Fruit fly (Drosophila melanogaster) whole organism, embryonic: ENCODE measurements around the gene MED14.

ENCODE experiments used
- CG11398 ChIP-seq: fragments of 200-800 bp; sonication (Bioruptor generic); optimal IDR thresholded peaks from 2 replicates; lab custom pipeline; 2016; ENCODE audit warnings: missing biosample characterization, missing genetic modification characterization
- CG12071 ChIP-seq: fragments of 200-800 bp; sonication (Bioruptor generic); optimal IDR thresholded peaks from 3 replicates; lab custom pipeline; 2018; ENCODE audit warnings: missing biosample characterization, mild to moderate bottlenecking, missing genetic modification characterization
- CG12104 ChIP-seq: fragments of 200-800 bp; sonication (Bioruptor generic); optimal IDR thresholded peaks from 3 replicates; lab custom pipeline; 2016; ENCODE audit warnings: missing biosample characterization, missing genetic modification characterization
- CG12219 ChIP-seq: fragments of 200-800 bp; sonication (Bioruptor generic); optimal IDR thresholded peaks from 3 replicates; lab custom pipeline; 2018; ENCODE audit warnings: missing biosample characterization, mild to moderate bottlenecking, missing genetic modification characterization
- CG12299 ChIP-seq: fragments of 200-800 bp; sonication (Bioruptor generic); optimal IDR thresholded peaks from 2 replicates; lab custom pipeline; 2018; ENCODE audit warnings: missing biosample characterization, mild to moderate bottlenecking, missing genetic modification characterization
- CG14014 ChIP-seq: fragments of 200-800 bp; sonication (Bioruptor generic); IDR thresholded peaks from 2 replicates; pipeline ENCODE4 v1.3.6; 2022; ENCODE audit warnings: missing biosample characterization, missing genetic modification characterization
- CG1529 ChIP-seq: fragments of 200-800 bp; sonication (Bioruptor generic); optimal IDR thresholded peaks from 3 replicates; lab custom pipeline; 2018; ENCODE audit warnings: missing biosample characterization, missing genetic modification characterization
- CG15696 ChIP-seq: fragments of 200-800 bp; sonication (Bioruptor generic); optimal IDR thresholded peaks from 2 replicates; lab custom pipeline; 2019; ENCODE audit warnings: missing biosample characterization, mild to moderate bottlenecking, missing genetic modification characterization, moderate library complexity
- CG1602 ChIP-seq: fragments of 200-800 bp; sonication (Bioruptor generic); optimal IDR thresholded peaks from 3 replicates; lab custom pipeline; 2016; ENCODE audit warnings: missing biosample characterization, missing genetic modification characterization
- CG17361 ChIP-seq: fragments of 200-800 bp; sonication (Bioruptor generic); IDR thresholded peaks from 3 replicates; pipeline ENCODE4 v1.3.6; 2022; ENCODE audit warnings: missing biosample characterization, missing genetic modification characterization
- CG30431 ChIP-seq: fragments of 200-800 bp; sonication (Bioruptor generic); optimal IDR thresholded peaks from 2 replicates; lab custom pipeline; 2017; ENCODE audit warnings: missing biosample characterization, missing genetic modification characterization
- CG3065 ChIP-seq: fragments of 200-800 bp; sonication (Bioruptor generic); optimal IDR thresholded peaks from 2 replicates; lab custom pipeline; 2016; ENCODE audit warnings: missing biosample characterization, missing genetic modification characterization
- CG31365 ChIP-seq: fragments of 200-800 bp; sonication (Bioruptor generic); optimal IDR thresholded peaks from 2 replicates; lab custom pipeline; 2018; ENCODE audit warnings: missing biosample characterization, mild to moderate bottlenecking, missing genetic modification characterization
- CG31441 ChIP-seq: fragments of 200-800 bp; sonication (Bioruptor generic); IDR thresholded peaks from 2 replicates; pipeline ENCODE4 v1.3.6; 2022; ENCODE audit warnings: missing biosample characterization, missing genetic modification characterization
- CG43689 ChIP-seq: fragments of 200-800 bp; sonication (Bioruptor generic); IDR thresholded peaks from 2 replicates; pipeline ENCODE4 v1.3.6; 2022; ENCODE audit warnings: missing biosample characterization, missing genetic modification characterization
- CG4404 ChIP-seq: fragments of 200-800 bp; sonication (Bioruptor generic); IDR thresholded peaks from 2 replicates; pipeline ENCODE4 v1.3.6; 2022; ENCODE audit warnings: missing biosample characterization, missing genetic modification characterization
- CG9609 ChIP-seq: fragments of 200-800 bp; sonication (Bioruptor generic); optimal IDR thresholded peaks from 3 replicates; lab custom pipeline; 2016; ENCODE audit warnings: missing biosample characterization, missing genetic modification characterization
- CG9727 ChIP-seq: fragments of 200-800 bp; sonication (Bioruptor generic); optimal IDR thresholded peaks from 3 replicates; lab custom pipeline; 2017; ENCODE audit warnings: missing biosample characterization, mild to moderate bottlenecking, missing genetic modification characterization
- CG9876 ChIP-seq: fragments of 200-800 bp; sonication (Bioruptor generic); optimal IDR thresholded peaks from 2 replicates; lab custom pipeline; 2016; ENCODE audit warnings: missing biosample characterization, missing genetic modification characterization
- CG9932 ChIP-seq: fragments of 200-800 bp; sonication (Bioruptor generic); IDR thresholded peaks from 2 replicates; pipeline ENCODE4 v1.3.6; 2022; ENCODE audit warnings: missing biosample characterization, missing genetic modification characterization
- CHES-1-like ChIP-seq: fragments of 200-800 bp; sonication (Bioruptor generic); optimal IDR thresholded peaks from 2 replicates; lab custom pipeline; 2016; ENCODE audit warnings: missing biosample characterization, missing genetic modification characterization
- CrebB ChIP-seq: fragments of 200-800 bp; sonication (Bioruptor generic); optimal IDR thresholded peaks from 3 replicates; lab custom pipeline; 2018; ENCODE audit warnings: missing biosample characterization, mild to moderate bottlenecking, missing genetic modification characterization
- D19B ChIP-seq: fragments of 200-800 bp; sonication (Bioruptor generic); optimal IDR thresholded peaks from 2 replicates; lab custom pipeline; 2017; ENCODE audit warnings: missing biosample characterization, mild to moderate bottlenecking, missing genetic modification characterization
- Dip2 ChIP-seq: fragments of 200-800 bp; sonication (Bioruptor generic); IDR thresholded peaks from 2 replicates; pipeline ENCODE4 v1.3.6; 2022; ENCODE audit warnings: missing biosample characterization, missing genetic modification characterization
- Doc3 ChIP-seq: fragments of 200-800 bp; sonication (Bioruptor generic); IDR thresholded peaks from 3 replicates; pipeline ENCODE4 v1.3.6; 2022; ENCODE audit warnings: missing biosample characterization, missing genetic modification characterization; ENCODE audit not compliant: partially characterized antibody
- Fer2 ChIP-seq: fragments of 200-800 bp; sonication (Bioruptor generic); optimal IDR thresholded peaks from 2 replicates; lab custom pipeline; 2018; ENCODE audit warnings: missing biosample characterization, mild to moderate bottlenecking, missing genetic modification characterization, moderate library complexity
- HHEX ChIP-seq: fragments of 200-800 bp; sonication (Bioruptor generic); optimal IDR thresholded peaks from 3 replicates; lab custom pipeline; 2017; ENCODE audit warnings: missing biosample characterization, mild to moderate bottlenecking, missing genetic modification characterization, missing genetic modification reagents
- Hr78 ChIP-seq, 2 experiments: fragments of 200-800 bp in 1 of 2; fragments of >200 bp in 1 of 2; sonication (Bioruptor generic) in 1 of 2; optimal IDR thresholded peaks; 2 replicates each; lab custom pipeline; 2017 to 2019; ENCODE audit warnings: missing biosample characterization in 2 of 2, missing genetic modification characterization in 2 of 2, mild to moderate bottlenecking in 1 of 2, moderate library complexity in 1 of 2
- Mad ChIP-seq: fragments of 200-800 bp; sonication (Bioruptor generic); optimal IDR thresholded peaks from 2 replicates; lab custom pipeline; 2016; ENCODE audit warnings: missing biosample characterization, missing genetic modification characterization
- Neu2 ChIP-seq: fragments of 200-800 bp; sonication (Bioruptor generic); optimal IDR thresholded peaks from 3 replicates; lab custom pipeline; 2016; ENCODE audit warnings: missing biosample characterization, missing genetic modification characterization, borderline replicate concordance
- Ptx1 ChIP-seq: fragments of 200-800 bp; sonication (Bioruptor generic); IDR thresholded peaks from 2 replicates; pipeline ENCODE4 v1.3.6; 2022; ENCODE audit warnings: missing biosample characterization, missing genetic modification characterization
- Rfx ChIP-seq: fragments of 200-800 bp; sonication (Bioruptor generic); IDR thresholded peaks from 2 replicates; pipeline ENCODE4 v1.3.6; 2022; ENCODE audit warnings: missing biosample characterization, missing genetic modification characterization
- Stat92E ChIP-seq, 3 experiments: fragments of >200 bp in 2 of 3; fragments of 200-800 bp in 1 of 3; sonication (Bioruptor generic) in 1 of 3; optimal IDR thresholded peaks; 2 replicates each; lab custom pipeline; 2017 to 2019; ENCODE audit warnings: missing biosample characterization in 3 of 3, missing genetic modification characterization in 3 of 3, mild to moderate bottlenecking in 1 of 3, moderate library complexity in 1 of 3
- Xrp1 ChIP-seq: fragments of 200-800 bp; sonication (Bioruptor generic); IDR thresholded peaks from 2 replicates; pipeline ENCODE4 v1.3.6; 2022; ENCODE audit warnings: missing biosample characterization, missing genetic modification characterization
- cato ChIP-seq: fragments of 200-800 bp; sonication (Bioruptor generic); optimal IDR thresholded peaks from 2 replicates; lab custom pipeline; 2016; ENCODE audit warnings: missing biosample characterization, missing genetic modification characterization, borderline replicate concordance
- chm ChIP-seq: fragments of 200-800 bp; sonication (Bioruptor generic); IDR thresholded peaks from 2 replicates; pipeline ENCODE4 v1.3.6; 2022; ENCODE audit warnings: missing biosample characterization, missing genetic modification characterization
- chn ChIP-seq: fragments of 200-800 bp; sonication (Bioruptor generic); optimal IDR thresholded peaks from 2 replicates; lab custom pipeline; 2016; ENCODE audit warnings: missing biosample characterization, missing genetic modification characterization
- crol ChIP-seq: fragments of 200-800 bp; sonication (Bioruptor generic); IDR thresholded peaks from 2 replicates; pipeline ENCODE4 v1.3.6; 2022; ENCODE audit warnings: missing biosample characterization, missing genetic modification characterization
- fd102C ChIP-seq: fragments of 200-800 bp; sonication (Bioruptor generic); optimal IDR thresholded peaks from 2 replicates; lab custom pipeline; 2018; ENCODE audit warnings: missing biosample characterization, mild to moderate bottlenecking, missing genetic modification characterization, moderate library complexity
- gfzf ChIP-seq: fragments of 200-800 bp; sonication (Bioruptor generic); optimal IDR thresholded peaks from 2 replicates; lab custom pipeline; 2016; ENCODE audit warnings: missing biosample characterization, mild to moderate bottlenecking, missing genetic modification characterization, moderate library complexity
- kay ChIP-seq: fragments of 200-800 bp; sonication (Bioruptor generic); optimal IDR thresholded peaks from 2 replicates; lab custom pipeline; 2016; ENCODE audit warnings: missing biosample characterization, missing genetic modification characterization
- lmd ChIP-seq: fragments of 200-800 bp; sonication (Bioruptor generic); IDR thresholded peaks from 2 replicates; pipeline ENCODE4 v1.3.6; 2022; ENCODE audit warnings: missing biosample characterization, missing genetic modification characterization
- pan ChIP-seq, 4 experiments: fragments of >200 bp in 3 of 4; fragments of 200-800 bp in 1 of 4; sonication (Bioruptor generic) in 1 of 4; optimal IDR thresholded peaks in 3 of 4; IDR thresholded peaks in 1 of 4; 2 replicates each; pipeline versions ENCODE4 v1.3.6 to Lab custom; 2017 to 2022; ENCODE audit warnings: missing biosample characterization in 2 of 4, missing genetic modification characterization in 2 of 4, mixed read lengths in 1 of 4
- phol ChIP-seq: fragments of 200-800 bp; sonication (Bioruptor generic); optimal IDR thresholded peaks from 3 replicates; lab custom pipeline; 2018; ENCODE audit warnings: missing biosample characterization, mild to moderate bottlenecking, missing genetic modification characterization, moderate library complexity
- shn ChIP-seq: fragments of 200-800 bp; sonication (Bioruptor generic); optimal IDR thresholded peaks from 3 replicates; lab custom pipeline; 2016; ENCODE audit warnings: missing biosample characterization, missing genetic modification characterization
- slbo ChIP-seq: fragments of 200-800 bp; sonication (Bioruptor generic); IDR thresholded peaks from 2 replicates; pipeline ENCODE4 v1.3.6; 2022; ENCODE audit warnings: missing biosample characterization, missing genetic modification characterization
- tgo ChIP-seq: fragments of 200-800 bp; sonication (Bioruptor generic); IDR thresholded peaks from 3 replicates; pipeline ENCODE4 v1.3.6; 2022; ENCODE audit warnings: missing biosample characterization, missing genetic modification characterization
- wdn ChIP-seq: fragments of 200-800 bp; sonication (Bioruptor generic); IDR thresholded peaks from 2 replicates; pipeline ENCODE4 v1.3.6; 2022; ENCODE audit warnings: missing biosample characterization, missing genetic modification characterization
- zf30C ChIP-seq: fragments of 200-800 bp; sonication (Bioruptor generic); optimal IDR thresholded peaks from 3 replicates; lab custom pipeline; 2018; ENCODE audit warnings: missing biosample characterization, mild to moderate bottlenecking, missing genetic modification characterization

The MED14 gene

DNA sequence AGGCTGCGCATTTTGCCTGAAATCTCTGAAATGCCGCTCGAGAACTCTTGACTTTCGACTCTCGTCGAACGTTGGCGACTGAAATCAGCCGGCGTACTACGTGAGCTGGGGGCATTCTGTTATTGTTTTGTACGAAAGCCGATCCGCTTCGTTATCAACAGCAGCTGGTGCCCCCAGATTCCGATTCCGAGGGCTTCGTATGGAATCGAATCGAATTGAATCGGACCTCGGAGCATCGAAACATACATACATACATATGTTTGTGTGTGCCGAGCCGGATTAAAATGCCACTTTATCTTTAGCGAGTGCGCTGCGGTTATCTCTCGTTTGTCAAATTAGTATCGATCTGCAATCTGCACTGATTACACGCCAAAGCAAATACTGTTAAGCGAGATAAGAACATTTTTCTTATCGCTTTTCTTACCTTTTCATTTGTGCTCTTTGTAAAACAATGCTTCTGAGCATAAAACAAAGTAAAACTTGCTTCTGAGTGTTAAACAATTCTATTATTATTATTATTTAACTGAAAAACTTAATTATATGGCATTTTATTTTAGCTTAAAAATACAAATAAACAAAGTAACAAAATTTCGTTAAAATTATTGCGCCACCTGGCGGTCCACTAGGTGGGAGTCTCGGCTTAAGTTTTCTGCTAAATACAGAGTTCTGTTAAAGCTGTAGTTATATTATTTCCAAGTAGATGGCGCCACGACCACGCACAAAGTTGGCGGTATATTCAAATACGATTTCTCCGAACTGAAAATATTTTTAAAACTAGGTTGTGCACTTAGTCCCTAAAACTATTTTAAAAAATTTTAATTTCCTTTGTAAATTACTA is 13.7 kb downstream of the MED14 start, which contains the start of gene Reg-2 (continued):
- TF ChIP-seq phol (peak; percentile 7), Stat92E (GFP tag; optimal IDR thresholded peaks at IDR 0.05; lab: Kevin White, UChicago) (no peak), slbo (GFP tag; lab: Robert Waterston, UW) (peak; percentile 41; the same call in 1 of the 2 replicates), CG9609 (GFP tag; lab: Kevin White, UChicago) (no peak), CG4404 (GFP tag; lab: Robert Waterston, UW) (no peak), shn (GFP tag; lab: Kevin White, UChicago) (no peak), CG1602 (no peak), chm (GFP tag; lab: Robert Waterston, UW) (0 out of 2 replicates have a peak, but pooled peaks have one; percentile 16), CG9727 (no peak), Doc3 (GFP tag; lab: Robert Waterston, UW) (no peak), CG3065 (GFP tag; lab: Kevin White, UChicago) (no peak), CG15696 (tag; lab: Kevin White, UChicago) (peak; percentile 46), HHEX (GFP tag; lab: Kevin White, UChicago) (no peak), crol (GFP tag; lab: Robert Waterston, UW) (no peak), CG12219 (GFP tag; lab: Kevin White, UChicago) (no peak), pan (optimal IDR thresholded peaks at IDR 0.05; lab: Kevin White, UChicago) (no peak), pan (GFP tag; optimal IDR thresholded peaks at IDR 0.05 in 1 of 2, IDR thresholded peaks at IDR 0.05 in 1 of 2) (no peak), Ptx1 (GFP tag; lab: Robert Waterston, UW) (no peak), Neu2 (GFP tag; lab: Kevin White, UChicago) (no peak), CG12299 (tag; lab: Kevin White, UChicago) (no peak), cato (GFP tag; lab: Kevin White, UChicago) (no peak), CG9932 (peak; percentile 25; the same call in 1 of the 2 replicates), CHES-1-like (GFP tag; lab: Kevin White, UChicago) (no peak), CG17361 (peak; percentile 37; the same call in 1 of the 3 replicates), CG12071 (GFP tag; lab: Kevin White, UChicago) (peak; percentile 28), CG14014 (no peak), CG9876 (no peak), CrebB (tag; lab: Kevin White, UChicago) (no peak), gfzf (GFP tag; lab: Kevin White, UChicago) (peak; percentile 21), fd102C (no peak), Hr78 (GFP tag; optimal IDR thresholded peaks at IDR 0.05; lab: Kevin White, UChicago) (peak in 1 of 2 experiments; percentile 62), D19B (GFP tag; lab: Kevin White, UChicago) (no peak), CG31365 (tag; lab: Kevin White, UChicago) (no peak), CG11398 (GFP tag; lab: Kevin White, UChicago) (no peak), CG1529 (GFP tag; lab: Kevin White, UChicago) (no peak), Fer2 (tag; lab: Kevin White, UChicago) (no peak), lmd (GFP tag; lab: Robert Waterston, UW) (no peak), Dip2 (no peak), CG12104 (GFP tag; lab: Kevin White, UChicago) (no peak), kay (GFP tag; lab: Kevin White, UChicago) (no peak), CG43689 (no peak), Mad (no peak), Xrp1 (GFP tag; lab: Robert Waterston, UW) (no peak), Rfx (GFP tag; lab: Robert Waterston, UW) (peak; percentile 39; the same call in 1 of the 2 replicates), zf30C (GFP tag; lab: Kevin White, UChicago) (no peak), chn (GFP tag; lab: Kevin White, UChicago) (no peak), wdn (GFP tag; lab: Robert Waterston, UW) (no peak), tgo (GFP tag; lab: Robert Waterston, UW) (no peak), CG31441 (GFP tag; lab: Robert Waterston, UW) (0 out of 2 replicates have a peak, but pooled peaks have one; percentile 17), CG30431 (GFP tag; lab: Kevin White, UChicago) (no peak)
